Worm (Caenorhabditis elegans): Measurements from ENCODE around the gene swm-1.

- TF ChIP-seq nhr-12 (tag; optimal IDR thresholded peaks at IDR 0.05) (no peak), nhr-28 (tag; optimal IDR thresholded peaks at IDR 0.05) (no peak), pqm-1 (tag; optimal IDR thresholded peaks at IDR 0.05) (no peak), ceh-82 (tag; optimal IDR thresholded peaks at IDR 0.05) (no peak), ZK546.5 (tag; optimal IDR thresholded peaks at IDR 0.05) (no peak), zag-1 (tag; optimal IDR thresholded peaks at IDR 0.05) (no peak), nhr-23 (tag; optimal IDR thresholded peaks at IDR 0.05) (no peak), unc-62 (GFP tag; optimal IDR thresholded peaks at IDR 0.05) (no peak), ztf-11 (tag; optimal IDR thresholded peaks at IDR 0.05) (no peak), pha-4 (tag; optimal IDR thresholded peaks at IDR 0.05) (no peak), jun-1 (tag; optimal IDR thresholded peaks at IDR 0.05) (no peak)
Observed at ce11 chrV:9065915-9066314, 11.2 kb upstream of the swm-1 start.
